Fruit fly (Drosophila melanogaster) whole organism, pupa: ENCODE measurements around the gene CG6847.

Experiments
- CG8159 ChIP-seq: fragments of 200-800 bp; sonication (Bioruptor generic); optimal IDR thresholded peaks from 3 replicates; lab custom pipeline; 2018; ENCODE audit warnings: missing biosample characterization, mild to moderate bottlenecking, missing genetic modification characterization, moderate library complexity
- EcR ChIP-seq: fragments of 200-800 bp; sonication (Bioruptor generic); optimal IDR thresholded peaks from 3 replicates; lab custom pipeline; 2019; ENCODE audit warnings: missing biosample characterization, missing genetic modification characterization, mild to moderate bottlenecking, moderate library complexity, missing genetic modification reagents
- Pif1B ChIP-seq: fragments of 200-800 bp; sonication (Bioruptor generic); optimal IDR thresholded peaks from 3 replicates; lab custom pipeline; 2016; ENCODE audit warnings: missing biosample characterization, missing genetic modification characterization
- gl ChIP-seq: fragments of 200-800 bp; sonication (Bioruptor generic); optimal IDR thresholded peaks from 2 replicates; lab custom pipeline; 2018; ENCODE audit warnings: missing biosample characterization, mild to moderate bottlenecking, missing genetic modification characterization

DNA sequence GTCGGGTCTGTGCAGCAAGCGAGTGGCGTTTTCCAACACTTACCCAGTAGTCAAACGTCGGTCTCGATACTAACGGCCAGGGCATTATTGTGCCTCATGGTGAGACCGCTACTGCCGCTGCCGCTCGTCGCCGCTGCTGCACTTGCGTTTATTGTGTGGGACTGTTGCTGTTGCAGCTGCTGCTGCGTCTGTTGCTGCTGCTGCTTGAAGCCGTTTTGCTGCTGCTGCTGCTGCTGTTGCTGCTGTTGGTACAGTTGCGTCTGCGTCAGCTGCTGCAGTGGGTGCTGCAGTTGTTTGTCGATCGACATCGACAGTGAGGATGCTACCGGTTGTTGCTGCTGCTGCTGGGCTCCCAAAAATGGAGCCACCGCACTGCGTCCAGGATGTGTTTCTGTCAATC is 29.4 kb downstream of the CG6847 start:
- TF ChIP-seq CG8159 (tag; lab: Kevin White, UChicago) (no peak), EcR (GFP tag; lab: Kevin White, UChicago) (no peak), gl (no peak), Pif1B (GFP tag; lab: Kevin White, UChicago) (no peak)
